Fruit fly (Drosophila melanogaster) Kc167 (cell line): ENCODE results near the gene Hmbs.

Source experiments
- Myc ChIP-seq: fragments of >200 bp; optimal IDR thresholded peaks from 2 replicates; lab custom pipeline; 2017; ENCODE audit warnings: missing external identifiers
- Sin3A ChIP-seq: fragments of >200 bp; optimal IDR thresholded peaks from 2 replicates; lab custom pipeline; 2018; ENCODE audit warnings: missing external identifiers
- h ChIP-seq: fragments of >200 bp; optimal IDR thresholded peaks from 3 replicates; lab custom pipeline; 2018; ENCODE audit warnings: missing external identifiers
- insv ChIP-seq: fragments of >200 bp; optimal IDR thresholded peaks from 3 replicates; lab custom pipeline; 2018; ENCODE audit warnings: missing external identifiers
- psq ChIP-seq: fragments of >200 bp; optimal IDR thresholded peaks from 2 replicates; lab custom pipeline; 2017; ENCODE audit warnings: missing external identifiers
- ttk ChIP-seq: sonication (Bioruptor generic); optimal IDR thresholded peaks from 2 replicates; lab custom pipeline; 2017; ENCODE audit warnings: missing external identifiers

Hmbs gene

dm6 chr3L:1378862-1379543 is 44.3 kb downstream of the Hmbs start:
- TF ChIP-seq ttk (no peak), Sin3A (lab: Kevin White, UChicago) (no peak), insv (no peak), Myc (no peak), psq (no peak)

dm6 chr3L:1379741-1380465 is 45.2 kb downstream of the Hmbs start:
- TF ChIP-seq h (lab: Kevin White, UChicago) (no peak), psq (no peak), Myc (no peak), Sin3A (lab: Kevin White, UChicago) (no peak), ttk (no peak)

dm6 chr3L:1380959-1381358 is 46.3 kb downstream of the Hmbs start:
- TF ChIP-seq insv (no peak), h (lab: Kevin White, UChicago) (no peak), Myc (no peak), Sin3A (lab: Kevin White, UChicago) (no peak), psq (no peak)

- TF ChIP-seq Sin3A (lab: Kevin White, UChicago) (no peak), Myc (no peak)
Measured at dm6 chr3L:1385683-1386246, 51.1 kb downstream of the Hmbs start.

dm6 chr3L:1388094-1388493 is 53.4 kb downstream of the Hmbs start:
- no peak for TF ChIP-seq ttk
- TF ChIP-seq Sin3A (lab: Kevin White, UChicago) = no peak
- TF ChIP-seq h (lab: Kevin White, UChicago) = no peak
- no peak for TF ChIP-seq insv
- TF ChIP-seq psq = no peak
- no peak for TF ChIP-seq Myc

- TF ChIP-seq Sin3A (lab: Kevin White, UChicago) (no peak), psq (no peak), Myc (no peak), h (lab: Kevin White, UChicago) (no peak), ttk (no peak), insv (no peak)
Measured at dm6 chr3L:1388862-1389261, 54.2 kb downstream of the Hmbs start.
